Worm (Caenorhabditis elegans): ENCODE results near the gene mrpl-44.
A peak's percentile ranks its signal among the peaks of the same experiment; 100 is the strongest.

DNA sequence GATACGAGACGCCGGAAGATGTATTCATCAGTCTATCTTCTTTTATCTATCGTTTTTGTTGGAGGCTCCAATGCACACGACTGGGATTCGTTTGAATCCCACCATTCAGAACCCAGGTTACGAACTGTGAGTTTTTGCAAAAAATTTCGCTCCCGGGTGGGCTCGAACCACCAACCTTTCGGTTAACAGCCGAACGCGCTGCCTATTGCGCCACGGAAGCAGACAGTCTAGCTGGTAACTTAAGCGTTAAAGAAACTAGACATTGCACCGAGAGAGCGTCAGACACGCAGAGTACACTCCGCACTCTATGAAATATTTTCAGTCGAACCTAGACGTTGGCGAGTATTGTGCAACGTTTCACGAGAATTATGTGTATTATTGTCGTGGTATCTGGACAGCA is 14.9 kb upstream of the mrpl-44 start:
- TF ChIP-seq nhr-28 (tag; optimal IDR thresholded peaks at IDR 0.05) (peak; percentile 17), spr-1 (tag; optimal IDR thresholded peaks at IDR 0.05) (peak; percentile 41)
